Fruit fly (Drosophila melanogaster) whole organism, embryonic: ENCODE data around the gene CG9171.
A peak's percentile ranks its signal among the peaks of the same experiment; 100 is the strongest.

Experiments
- Bdp1 ChIP-seq: fragments of 200-800 bp; sonication (Bioruptor generic); optimal IDR thresholded peaks from 3 replicates; lab custom pipeline; 2016; ENCODE audit warnings: missing biosample characterization, missing genetic modification characterization
- CG10147 ChIP-seq: fragments of 200-800 bp; sonication (Bioruptor generic); optimal IDR thresholded peaks from 2 replicates; lab custom pipeline; 2019; ENCODE audit warnings: missing biosample characterization, mild to moderate bottlenecking, missing genetic modification characterization, moderate library complexity
- CG1024 ChIP-seq: fragments of 200-800 bp; sonication (Bioruptor generic); IDR thresholded peaks from 2 replicates; pipeline ENCODE4 v1.3.6; 2022; ENCODE audit warnings: missing biosample characterization, missing genetic modification characterization
- CG10366 ChIP-seq: fragments of 200-800 bp; sonication (Bioruptor generic); IDR thresholded peaks from 2 replicates; pipeline ENCODE4 v1.3.6; 2022; ENCODE audit warnings: missing biosample characterization, missing genetic modification characterization
- CG11456 ChIP-seq: fragments of 200-800 bp; sonication (Bioruptor generic); IDR thresholded peaks from 3 replicates; pipeline ENCODE4 v1.3.6; 2022; ENCODE audit warnings: missing biosample characterization, missing genetic modification characterization
- CG11560 ChIP-seq: fragments of 200-800 bp; sonication (Bioruptor generic); IDR thresholded peaks from 3 replicates; pipeline ENCODE4 v1.3.6; 2022; ENCODE audit warnings: missing biosample characterization, missing genetic modification characterization
- CG11696 ChIP-seq: fragments of 200-800 bp; sonication (Bioruptor generic); IDR thresholded peaks from 2 replicates; pipeline ENCODE4 v1.3.6; 2022; ENCODE audit warnings: missing biosample characterization, missing genetic modification characterization
- CG14014 ChIP-seq: fragments of 200-800 bp; sonication (Bioruptor generic); IDR thresholded peaks from 2 replicates; pipeline ENCODE4 v1.3.6; 2022; ENCODE audit warnings: missing biosample characterization, missing genetic modification characterization
- CG14441 ChIP-seq: fragments of 200-800 bp; sonication (Bioruptor generic); IDR thresholded peaks from 2 replicates; pipeline ENCODE4 v1.3.6; 2022; ENCODE audit warnings: missing biosample characterization, missing genetic modification characterization
- CG1603 ChIP-seq: fragments of 200-800 bp; sonication (Bioruptor generic); optimal IDR thresholded peaks from 2 replicates; lab custom pipeline; 2019; ENCODE audit warnings: missing biosample characterization, mild to moderate bottlenecking, missing genetic modification characterization, moderate library complexity
- CG16779 ChIP-seq: fragments of 200-800 bp; sonication (Bioruptor generic); IDR thresholded peaks from 2 replicates; pipeline ENCODE4 v1.3.6; 2022; ENCODE audit warnings: missing biosample characterization, missing genetic modification characterization
- CG18599 ChIP-seq: fragments of 200-800 bp; sonication (Bioruptor generic); optimal IDR thresholded peaks from 3 replicates; lab custom pipeline; 2017; ENCODE audit warnings: missing biosample characterization, missing genetic modification characterization, mild to moderate bottlenecking, moderate library complexity, missing genetic modification reagents
- CG2678 ChIP-seq: fragments of 200-800 bp; sonication (Bioruptor generic); optimal IDR thresholded peaks from 3 replicates; lab custom pipeline; 2019; ENCODE audit warnings: missing biosample characterization, mild to moderate bottlenecking, missing genetic modification characterization, moderate library complexity
- CG2889 ChIP-seq: fragments of 200-800 bp; sonication (Bioruptor generic); IDR thresholded peaks from 3 replicates; pipeline ENCODE4 v1.3.6; 2022; ENCODE audit warnings: missing biosample characterization, missing genetic modification characterization
- CG31365 ChIP-seq: fragments of 200-800 bp; sonication (Bioruptor generic); optimal IDR thresholded peaks from 2 replicates; lab custom pipeline; 2018; ENCODE audit warnings: missing biosample characterization, mild to moderate bottlenecking, missing genetic modification characterization
- CG32532 ChIP-seq: fragments of 200-800 bp; sonication (Bioruptor generic); IDR thresholded peaks from 2 replicates; pipeline ENCODE4 v1.3.6; 2022; ENCODE audit warnings: missing biosample characterization, missing genetic modification characterization
- CG34376 ChIP-seq: fragments of 200-800 bp; sonication (Bioruptor generic); optimal IDR thresholded peaks from 2 replicates; lab custom pipeline; 2018; ENCODE audit warnings: missing biosample characterization, mild to moderate bottlenecking, missing genetic modification characterization
- CG4707 ChIP-seq: fragments of 200-800 bp; sonication (Bioruptor generic); optimal IDR thresholded peaks from 2 replicates; lab custom pipeline; 2018; ENCODE audit warnings: missing biosample characterization, mild to moderate bottlenecking, missing genetic modification characterization, moderate library complexity
- CG6175 ChIP-seq: fragments of 200-800 bp; sonication (Bioruptor generic); IDR thresholded peaks from 3 replicates; pipeline ENCODE4 v1.3.6; 2022; ENCODE audit warnings: missing biosample characterization, missing genetic modification characterization
- CG6654 ChIP-seq: fragments of 200-800 bp; sonication (Bioruptor generic); optimal IDR thresholded peaks from 2 replicates; lab custom pipeline; 2017; ENCODE audit warnings: missing biosample characterization, mild to moderate bottlenecking, missing genetic modification characterization
- CG7745 ChIP-seq: fragments of 200-800 bp; sonication (Bioruptor generic); optimal IDR thresholded peaks from 2 replicates; lab custom pipeline; 2018; ENCODE audit warnings: missing biosample characterization, mild to moderate bottlenecking, missing genetic modification characterization, moderate library complexity
- CG8089 ChIP-seq: fragments of 200-800 bp; sonication (Bioruptor generic); optimal IDR thresholded peaks from 3 replicates; lab custom pipeline; 2016; ENCODE audit warnings: missing biosample characterization, missing genetic modification characterization
- Dfd ChIP-seq, 2 experiments: fragments of >200 bp; optimal IDR thresholded peaks; 2 replicates each; lab custom pipeline; 2017; ENCODE audit warnings: missing biosample characterization in 2 of 2, missing genetic modification characterization in 2 of 2
- Dip3 ChIP-seq: fragments of 200-800 bp; sonication (Bioruptor generic); optimal IDR thresholded peaks from 3 replicates; lab custom pipeline; 2016; ENCODE audit warnings: missing biosample characterization, missing genetic modification characterization
- ERR ChIP-seq: fragments of 200-800 bp; sonication (Bioruptor generic); optimal IDR thresholded peaks from 2 replicates; lab custom pipeline; 2016; ENCODE audit warnings: missing biosample characterization, missing genetic modification characterization
- Elba2 ChIP-seq: fragments of 200-800 bp; sonication (Bioruptor generic); optimal IDR thresholded peaks from 3 replicates; lab custom pipeline; 2016; ENCODE audit warnings: missing biosample characterization, missing genetic modification characterization
- Fer3 ChIP-seq: fragments of 200-800 bp; sonication (Bioruptor generic); optimal IDR thresholded peaks from 2 replicates; lab custom pipeline; 2018; ENCODE audit warnings: missing biosample characterization, mild to moderate bottlenecking, missing genetic modification characterization, moderate library complexity
- H15 ChIP-seq: fragments of 200-800 bp; sonication (Bioruptor generic); IDR thresholded peaks from 3 replicates; pipeline ENCODE4 v1.3.6; 2022; ENCODE audit warnings: missing biosample characterization, missing genetic modification characterization
- HmgD ChIP-seq: fragments of 200-800 bp; sonication (Bioruptor generic); optimal IDR thresholded peaks from 3 replicates; lab custom pipeline; 2016; ENCODE audit warnings: missing biosample characterization, missing genetic modification characterization
- Kr ChIP-seq: fragments of 200-800 bp; sonication (Bioruptor generic); optimal IDR thresholded peaks from 2 replicates; lab custom pipeline; 2017; ENCODE audit warnings: missing biosample characterization, mild to moderate bottlenecking, missing genetic modification characterization
- Lhr ChIP-seq: fragments of 200-800 bp; sonication (Bioruptor generic); optimal IDR thresholded peaks from 3 replicates; lab custom pipeline; 2017; ENCODE audit warnings: mild to moderate bottlenecking, missing biosample characterization, missing genetic modification reagents, missing genetic modification characterization
- Optix ChIP-seq: fragments of 200-800 bp; sonication (Bioruptor generic); IDR thresholded peaks from 3 replicates; pipeline ENCODE4 v1.3.6; 2022; ENCODE audit warnings: missing biosample characterization, missing genetic modification characterization
- Tbp ChIP-seq: fragments of >200 bp; optimal IDR thresholded peaks from 2 replicates; lab custom pipeline; 2018; ENCODE audit warnings: missing biosample characterization, missing genetic modification characterization
- Xbp1 ChIP-seq: fragments of 200-800 bp; sonication (Bioruptor generic); optimal IDR thresholded peaks from 3 replicates; lab custom pipeline; 2016; ENCODE audit warnings: missing biosample characterization, mild to moderate bottlenecking, missing genetic modification characterization
- aop ChIP-seq: fragments of 200-800 bp; sonication (Bioruptor generic); IDR thresholded peaks from 2 replicates; pipeline ENCODE4 v1.3.6; 2022; ENCODE audit warnings: missing biosample characterization, missing genetic modification characterization
- ap ChIP-seq: fragments of 200-800 bp; sonication (Bioruptor generic); IDR thresholded peaks from 2 replicates; pipeline ENCODE4 v1.3.6; 2022; ENCODE audit warnings: missing biosample characterization, missing genetic modification characterization
- ash1 ChIP-seq: fragments of 200-800 bp; sonication (Bioruptor generic); optimal IDR thresholded peaks from 2 replicates; lab custom pipeline; 2018; ENCODE audit warnings: missing biosample characterization, mild to moderate bottlenecking, missing genetic modification characterization
- bbx ChIP-seq: fragments of 200-800 bp; sonication (Bioruptor generic); IDR thresholded peaks from 2 replicates; pipeline ENCODE4 v1.3.6; 2022; ENCODE audit warnings: missing biosample characterization, missing genetic modification characterization; ENCODE audit not compliant: partially characterized antibody
- en ChIP-seq: fragments of 200-800 bp; sonication (Bioruptor generic); optimal IDR thresholded peaks from 2 replicates; lab custom pipeline; 2016; ENCODE audit warnings: missing biosample characterization, missing genetic modification characterization
- eve ChIP-seq, 2 experiments: fragments of >200 bp; optimal IDR thresholded peaks; 2 replicates each; lab custom pipeline; 2017; ENCODE audit warnings: missing biosample characterization in 2 of 2, missing genetic modification characterization in 2 of 2
- fd64A ChIP-seq: fragments of 200-800 bp; sonication (Bioruptor generic); optimal IDR thresholded peaks from 3 replicates; lab custom pipeline; 2018; ENCODE audit warnings: missing biosample characterization, mild to moderate bottlenecking, missing genetic modification characterization
- gfzf ChIP-seq: fragments of 200-800 bp; sonication (Bioruptor generic); optimal IDR thresholded peaks from 2 replicates; lab custom pipeline; 2016; ENCODE audit warnings: missing biosample characterization, mild to moderate bottlenecking, missing genetic modification characterization, moderate library complexity
- oc ChIP-seq: fragments of 200-800 bp; sonication (Bioruptor generic); optimal IDR thresholded peaks from 2 replicates; lab custom pipeline; 2018; ENCODE audit warnings: missing biosample characterization, mild to moderate bottlenecking, missing genetic modification characterization, moderate library complexity
- pros ChIP-seq: fragments of 200-800 bp; sonication (Bioruptor generic); optimal IDR thresholded peaks from 3 replicates; lab custom pipeline; 2019; ENCODE audit warnings: missing biosample characterization, mild to moderate bottlenecking, missing genetic modification characterization, moderate library complexity
- sim ChIP-seq: fragments of 200-800 bp; sonication (Bioruptor generic); IDR thresholded peaks from 2 replicates; pipeline ENCODE4 v1.3.6; 2022; ENCODE audit warnings: missing biosample characterization, missing genetic modification characterization
- slou ChIP-seq: fragments of 200-800 bp; sonication (Bioruptor generic); optimal IDR thresholded peaks from 3 replicates; lab custom pipeline; 2016; ENCODE audit warnings: missing biosample characterization, missing genetic modification characterization
- so ChIP-seq: fragments of 200-800 bp; sonication (Bioruptor generic); IDR thresholded peaks from 3 replicates; pipeline ENCODE4 v1.3.6; 2022; ENCODE audit warnings: missing biosample characterization, missing genetic modification characterization
- stc ChIP-seq: fragments of 200-800 bp; sonication (Bioruptor generic); IDR thresholded peaks from 2 replicates; pipeline ENCODE4 v1.3.6; 2022; ENCODE audit warnings: missing biosample characterization, missing genetic modification characterization
- zen ChIP-seq: fragments of 200-800 bp; sonication (Bioruptor generic); optimal IDR thresholded peaks from 3 replicates; lab custom pipeline; 2018; ENCODE audit warnings: missing biosample characterization, mild to moderate bottlenecking, missing genetic modification characterization, moderate library complexity

CG9171 gene

DNA sequence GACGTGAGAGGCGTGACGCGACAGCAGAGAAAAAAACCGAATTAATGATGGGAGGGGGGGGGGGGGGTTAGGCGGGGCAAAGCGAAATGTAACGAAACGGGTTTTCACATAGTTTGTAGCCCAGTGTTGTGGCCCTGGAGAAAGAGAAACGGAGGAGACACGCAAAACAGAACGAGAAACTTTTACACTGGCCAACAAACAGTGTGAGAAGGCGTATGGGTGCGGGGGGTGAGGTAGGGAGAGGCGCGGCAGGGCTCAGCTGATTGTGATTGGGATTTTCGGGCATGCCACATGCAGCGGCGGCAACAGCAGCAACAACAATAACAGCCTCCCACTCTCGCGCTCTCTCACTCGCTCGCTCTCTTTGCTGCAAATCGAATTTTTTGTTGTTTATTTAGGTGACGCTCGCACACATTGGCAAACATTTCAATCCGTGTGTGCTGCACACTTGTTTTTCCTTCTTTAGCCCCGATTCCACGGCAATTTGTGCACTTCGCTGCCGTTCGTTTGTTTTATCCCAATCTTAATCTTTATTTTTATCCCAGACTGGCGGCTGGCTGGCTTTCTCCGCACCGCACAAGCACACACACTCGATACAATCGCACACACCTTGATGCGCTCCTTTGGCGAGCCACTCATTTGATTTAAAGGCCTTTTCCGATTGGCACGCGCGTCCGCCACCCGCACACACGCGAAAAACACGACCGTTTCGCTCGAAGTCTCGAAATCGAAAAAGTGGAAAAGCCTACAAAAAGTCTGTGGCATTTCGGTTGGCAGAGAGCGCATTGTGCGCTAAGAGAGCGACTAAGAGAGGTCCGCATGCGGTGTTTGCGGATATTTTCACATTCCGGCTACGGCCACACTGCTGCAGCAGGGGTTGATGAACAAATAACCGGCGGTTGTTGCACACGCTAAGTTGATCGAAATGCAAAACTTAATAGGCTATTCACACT is at the start of gene CG9171 (continued):
- 0 out of 2 replicates have a peak, but pooled peaks have one; percentile 51 for TF ChIP-seq CG11696 (GFP tag; lab: Robert Waterston, UW)
- TF ChIP-seq CG16779: peak; percentile 65
- TF ChIP-seq bbx (GFP tag; lab: Robert Waterston, UW): peak; percentile 67
- TF ChIP-seq fd64A (GFP tag; lab: Kevin White, UChicago): no peak
- TF ChIP-seq CG10147 (GFP tag; lab: Kevin White, UChicago): peak; percentile 9
- TF ChIP-seq CG11456 (GFP tag; lab: Robert Waterston, UW): peak; percentile 49; the same call in 1 of the 3 replicates
- no peak for TF ChIP-seq Dip3 (GFP tag; lab: Kevin White, UChicago)
- peak; percentile 23 for TF ChIP-seq ash1 (GFP tag; lab: Kevin White, UChicago)
- no peak for TF ChIP-seq Kr (GFP tag; lab: Kevin White, UChicago)
- no peak for TF ChIP-seq aop (GFP tag; lab: Robert Waterston, UW)
- TF ChIP-seq CG2678 (tag; lab: Kevin White, UChicago): peak; percentile 33
- peak; percentile 91 for TF ChIP-seq CG1603 (tag; lab: Kevin White, UChicago)
- peak; percentile 44 for TF ChIP-seq pros
- TF ChIP-seq CG34376 (GFP tag; lab: Kevin White, UChicago): peak; percentile 62
- TF ChIP-seq sim (GFP tag; lab: Robert Waterston, UW): no peak
- TF ChIP-seq Fer3 (tag; lab: Kevin White, UChicago): no peak
- no peak for TF ChIP-seq Tbp (GFP tag; lab: Kevin White, UChicago)
- TF ChIP-seq oc (tag; lab: Kevin White, UChicago): no peak
- no peak for TF ChIP-seq ap
- no peak for TF ChIP-seq CG4707 (GFP tag; lab: Kevin White, UChicago)
- peak; percentile 96 for TF ChIP-seq CG2889 (GFP tag; lab: Robert Waterston, UW)
- 0 out of 2 replicates have a peak, but pooled peaks have one; percentile 7 for TF ChIP-seq CG10366 (GFP tag; lab: Robert Waterston, UW)
- TF ChIP-seq CG18599 (GFP tag; lab: Kevin White, UChicago): peak; percentile 24
- TF ChIP-seq CG11560 (tag; lab: Robert Waterston, UW): no peak; the same call in 2 of the 3 replicates
- no peak for TF ChIP-seq en (GFP tag; lab: Kevin White, UChicago)
- TF ChIP-seq Xbp1 (GFP tag; lab: Kevin White, UChicago): no peak
- TF ChIP-seq Elba2: peak; percentile 74
- TF ChIP-seq Bdp1 (GFP tag; lab: Kevin White, UChicago): peak; percentile 16
- TF ChIP-seq H15: no peak
- peak; percentile 98 for TF ChIP-seq Lhr
- no peak for TF ChIP-seq slou (GFP tag; lab: Kevin White, UChicago)
- peak; percentile 34 for TF ChIP-seq stc (GFP tag; lab: Robert Waterston, UW)
- no peak for TF ChIP-seq ERR (GFP tag; lab: Kevin White, UChicago)
- 0 out of 2 replicates have a peak, but pooled peaks have one; percentile 9 for TF ChIP-seq CG14441 (GFP tag; lab: Robert Waterston, UW)
- TF ChIP-seq CG32532 (GFP tag; lab: Robert Waterston, UW): peak; percentile 28; the same call in 1 of the 2 replicates
- TF ChIP-seq CG31365 (tag; lab: Kevin White, UChicago): no peak
- peak; percentile 53; the same call in 1 of the 2 replicates for TF ChIP-seq CG1024 (GFP tag; lab: Robert Waterston, UW)
- TF ChIP-seq CG14014 (GFP tag; lab: Robert Waterston, UW): peak; percentile 40; the same call in 1 of the 2 replicates
- TF ChIP-seq CG7745 (tag; lab: Kevin White, UChicago): no peak
- no peak for TF ChIP-seq CG6654 (GFP tag; lab: Kevin White, UChicago)
- TF ChIP-seq zen: peak; percentile 30
- peak; percentile 95 for TF ChIP-seq gfzf (GFP tag; lab: Kevin White, UChicago)
- no peak for TF ChIP-seq eve (GFP tag; optimal IDR thresholded peaks at IDR 0.05; lab: Kevin White, UChicago)
- no peak for TF ChIP-seq HmgD (GFP tag; lab: Kevin White, UChicago)
- TF ChIP-seq so (GFP tag; lab: Robert Waterston, UW): peak; percentile 31; the same call in 1 of the 3 replicates
- peak; percentile 94 for TF ChIP-seq CG6175
- peak in 1 of 2 experiments; percentile 26 for TF ChIP-seq Dfd (GFP tag; optimal IDR thresholded peaks at IDR 0.05; lab: Kevin White, UChicago)
- no peak for TF ChIP-seq CG8089
- TF ChIP-seq Optix (GFP tag; lab: Robert Waterston, UW): 0 out of 3 replicates have a peak, but pooled peaks have one; percentile 22
